Worm (Caenorhabditis elegans): Measurements from ENCODE around the gene Y15E3A.5.

DNA sequence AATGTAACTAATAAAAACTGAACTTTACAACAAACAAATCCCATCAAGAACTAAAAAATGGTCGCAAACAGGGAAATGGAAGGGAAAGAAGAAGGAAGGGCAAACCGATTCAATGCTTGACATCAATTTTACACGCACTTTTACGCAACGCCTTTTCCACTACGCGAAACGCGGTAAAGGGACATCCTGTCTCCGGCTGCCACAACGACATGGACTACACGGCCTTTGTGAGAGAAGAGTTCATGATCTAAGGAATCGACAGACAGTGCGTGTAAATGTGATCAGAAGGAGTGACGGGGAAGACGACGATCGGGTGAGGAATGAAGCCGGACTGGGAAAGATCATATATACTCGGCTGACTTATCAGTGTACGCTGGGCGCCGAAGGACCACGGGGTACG lies 40.1 kb downstream of the Y15E3A.5 start:
- TF ChIP-seq elt-2 (tag; optimal IDR thresholded peaks at IDR 0.05) (no peak), npax-4 (tag; optimal IDR thresholded peaks at IDR 0.05) (no peak), nhr-11 (tag; optimal IDR thresholded peaks at IDR 0.05) (no peak), T23F11.4 (GFP tag; optimal IDR thresholded peaks at IDR 0.05) (no peak)
